Fruit fly (Drosophila melanogaster): ENCODE data around the gene CG10663.

CG10663 gene

DNA sequence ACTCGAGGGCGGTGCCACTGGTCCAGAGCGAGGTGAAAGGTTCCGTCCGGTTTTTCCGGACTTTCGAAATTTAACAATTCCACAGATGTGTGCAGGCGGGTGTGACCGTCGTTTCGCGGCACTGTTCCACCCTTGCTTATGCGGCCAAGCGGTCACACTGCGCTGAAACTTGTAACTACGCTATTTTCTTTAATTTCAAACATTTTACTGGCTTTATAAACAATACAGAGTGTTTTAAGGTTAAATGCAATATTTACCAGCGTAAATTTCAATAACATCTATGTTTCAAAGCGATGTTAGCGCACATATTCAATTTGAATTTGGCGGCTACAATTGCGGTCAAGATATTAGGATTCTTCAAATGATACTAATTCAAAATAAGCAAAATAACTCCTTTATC, 45.2 kb upstream of the CG10663 start, which contains the start of gene nst (continued):
- TF ChIP-seq spab (GFP tag; optimal IDR thresholded peaks at IDR 0.05): no peak
- no peak for TF ChIP-seq CG8119 (GFP tag; IDR thresholded peaks at IDR 0.05)
- TF ChIP-seq fd85E (GFP tag; optimal IDR thresholded peaks at IDR 0.05): no peak
- no peak for TF ChIP-seq pdm3 (GFP tag; optimal IDR thresholded peaks at IDR 0.05)
- TF ChIP-seq CG6854 (GFP tag; optimal IDR thresholded peaks at IDR 0.05): no peak
- no peak for TF ChIP-seq CG6792 (GFP tag; optimal IDR thresholded peaks at IDR 0.05)
- no peak for TF ChIP-seq CG8632 (GFP tag; optimal IDR thresholded peaks at IDR 0.05)
- no peak for TF ChIP-seq Hr38 (GFP tag; optimal IDR thresholded peaks at IDR 0.05)
- no peak for TF ChIP-seq CG10669 (GFP tag; optimal IDR thresholded peaks at IDR 0.05)
- TF ChIP-seq CG3032 (tag; optimal IDR thresholded peaks at IDR 0.05): no peak
- TF ChIP-seq Eip93F (GFP tag; optimal IDR thresholded peaks at IDR 0.05): no peak
- peak; percentile 24 for TF ChIP-seq esn (GFP tag; optimal IDR thresholded peaks at IDR 0.05)
- no peak for TF ChIP-seq net (GFP tag; optimal IDR thresholded peaks at IDR 0.05)
- no peak for TF ChIP-seq CG11902 (GFP tag; optimal IDR thresholded peaks at IDR 0.05)
- TF ChIP-seq Eip78C (GFP tag): peak; percentile 48

- TF ChIP-seq eg (GFP tag; IDR thresholded peaks at IDR 0.05) (peak; percentile 86), CG10669 (GFP tag; optimal IDR thresholded peaks at IDR 0.05) (peak; percentile 59), CG11902 (GFP tag; optimal IDR thresholded peaks at IDR 0.05) (peak; percentile 18), CG8119 (GFP tag; IDR thresholded peaks at IDR 0.05) (peak; percentile 71; the same call in 2 of the 3 replicates), salr (GFP tag; optimal IDR thresholded peaks at IDR 0.05) (peak in 1 of 2 experiments; percentile 63), Sox102F (GFP tag; optimal IDR thresholded peaks at IDR 0.05) (no peak), CG7368 (GFP tag; optimal IDR thresholded peaks at IDR 0.05) (peak; percentile 48), CG6792 (GFP tag; optimal IDR thresholded peaks at IDR 0.05) (peak; percentile 63), fd59A (GFP tag; optimal IDR thresholded peaks at IDR 0.05) (no peak), CG8632 (GFP tag; optimal IDR thresholded peaks at IDR 0.05) (peak; percentile 61), lz (GFP tag; optimal IDR thresholded peaks at IDR 0.05) (peak; percentile 61), Hr4 (GFP tag; optimal IDR thresholded peaks at IDR 0.05) (peak; percentile 68), Sox15 (GFP tag; optimal IDR thresholded peaks at IDR 0.05) (no peak), pdm3 (GFP tag; optimal IDR thresholded peaks at IDR 0.05) (peak; percentile 70), acj6 (GFP tag; optimal IDR thresholded peaks at IDR 0.05) (peak; percentile 69), CG1621 (tag; optimal IDR thresholded peaks at IDR 0.05) (no peak), CG8319 (GFP tag; optimal IDR thresholded peaks at IDR 0.05) (peak; percentile 21), achi (GFP tag; optimal IDR thresholded peaks at IDR 0.05) (peak; percentile 55), Blimp-1 (GFP tag; optimal IDR thresholded peaks at IDR 0.05) (no peak), CG9139 (GFP tag; optimal IDR thresholded peaks at IDR 0.05) (no peak), esn (GFP tag; optimal IDR thresholded peaks at IDR 0.05) (peak; percentile 79), CG10631 (GFP tag; optimal IDR thresholded peaks at IDR 0.05) (peak; percentile 44), topi (GFP tag; optimal IDR thresholded peaks at IDR 0.05) (peak; percentile 76), CG4318 (GFP tag; optimal IDR thresholded peaks at IDR 0.05) (no peak), CG6163 (GFP tag; IDR thresholded peaks at IDR 0.05) (peak; percentile 76), CG6808 (GFP tag; optimal IDR thresholded peaks at IDR 0.05) (peak; percentile 51), cyc (GFP tag; optimal IDR thresholded peaks at IDR 0.05) (peak; percentile 56), spab (GFP tag; optimal IDR thresholded peaks at IDR 0.05) (peak; percentile 51), CG16779 (tag; optimal IDR thresholded peaks at IDR 0.05) (peak; percentile 40), CG15336 (GFP tag; IDR thresholded peaks at IDR 0.05) (peak; percentile 60), Gug (GFP tag; IDR thresholded peaks at IDR 0.05) (peak; percentile 51), Met (GFP tag; optimal IDR thresholded peaks at IDR 0.05) (peak; percentile 74), CG32006 (GFP tag; optimal IDR thresholded peaks at IDR 0.05) (peak; percentile 65), Sox14 (GFP tag; optimal IDR thresholded peaks at IDR 0.05) (peak; percentile 74), CG11762 (GFP tag; optimal IDR thresholded peaks at IDR 0.05; ENCODE audit: insufficient read depth) (peak; percentile 38), Ets21C (GFP tag; optimal IDR thresholded peaks at IDR 0.05) (peak; percentile 60), Eip93F (GFP tag; optimal IDR thresholded peaks at IDR 0.05) (peak; percentile 65), CG34406 (GFP tag; optimal IDR thresholded peaks at IDR 0.05) (peak; percentile 62), CG3919 (GFP tag; optimal IDR thresholded peaks at IDR 0.05) (peak; percentile 67), Eip78C (GFP tag) (peak; percentile 94), Smox (GFP tag; optimal IDR thresholded peaks at IDR 0.05) (peak; percentile 62), Lpt (GFP tag; optimal IDR thresholded peaks at IDR 0.05) (peak; percentile 40), dsx (GFP tag; optimal IDR thresholded peaks at IDR 0.05; ENCODE audit: poor library complexity, severe bottlenecking) (peak; percentile 60), Hr38 (GFP tag; optimal IDR thresholded peaks at IDR 0.05) (no peak)
Measured at dm6 chr3L:12529431-12530007, 44.7 kb upstream of the CG10663 start.
